Fruit fly (Drosophila melanogaster) whole organism, adult: ENCODE data around the gene CG17329.

Experiments used
- CG11617 ChIP-seq: fragments of 200-800 bp; sonication (Bioruptor generic); optimal IDR thresholded peaks from 2 replicates; lab custom pipeline; 2017; ENCODE audit warnings: mild to moderate bottlenecking, missing biosample characterization, missing genetic modification reagents, missing genetic modification characterization
- CG12768 ChIP-seq: fragments of 200-800 bp; sonication (Bioruptor generic); optimal IDR thresholded peaks from 2 replicates; lab custom pipeline; 2017; ENCODE audit warnings: missing biosample characterization, missing genetic modification characterization, mild to moderate bottlenecking, moderate library complexity, missing genetic modification reagents
- CG14711 ChIP-seq: fragments of 200-800 bp; sonication (Bioruptor generic); optimal IDR thresholded peaks from 2 replicates; lab custom pipeline; 2018; ENCODE audit warnings: missing biosample characterization, mild to moderate bottlenecking, missing genetic modification characterization, moderate library complexity
- CG1620 ChIP-seq: fragments of 200-800 bp; sonication (Bioruptor generic); optimal IDR thresholded peaks from 2 replicates; lab custom pipeline; 2016; ENCODE audit warnings: missing biosample characterization, missing genetic modification characterization
- CG33017 ChIP-seq: fragments of 200-800 bp; sonication (Bioruptor generic); optimal IDR thresholded peaks from 2 replicates; lab custom pipeline; 2018; ENCODE audit warnings: missing biosample characterization, mild to moderate bottlenecking, missing genetic modification characterization, moderate library complexity
- CG5204 ChIP-seq: fragments of 200-800 bp; sonication (Bioruptor generic); optimal IDR thresholded peaks from 2 replicates; lab custom pipeline; 2016; ENCODE audit warnings: missing biosample characterization, missing genetic modification characterization
- CG7045 ChIP-seq: fragments of 200-800 bp; sonication (Bioruptor generic); optimal IDR thresholded peaks from 2 replicates; lab custom pipeline; 2017; ENCODE audit warnings: missing biosample characterization, mild to moderate bottlenecking, missing genetic modification characterization
- CG7101 ChIP-seq: fragments of 200-800 bp; sonication (Bioruptor generic); optimal IDR thresholded peaks from 2 replicates; lab custom pipeline; 2018; ENCODE audit warnings: missing biosample characterization, mild to moderate bottlenecking, missing genetic modification characterization, moderate library complexity
- Clk ChIP-seq: fragments of 200-800 bp; sonication (Bioruptor generic); optimal IDR thresholded peaks from 2 replicates; lab custom pipeline; 2017; ENCODE audit warnings: missing biosample characterization, missing genetic modification characterization
- Crg-1 ChIP-seq: fragments of 200-800 bp; sonication (Bioruptor generic); optimal IDR thresholded peaks from 2 replicates; lab custom pipeline; 2016; ENCODE audit warnings: missing biosample characterization, missing genetic modification characterization
- Hr96 ChIP-seq: fragments of 200-800 bp; sonication (Bioruptor generic); optimal IDR thresholded peaks from 2 replicates; lab custom pipeline; 2016; ENCODE audit warnings: missing biosample characterization, missing genetic modification characterization
- Mnt ChIP-seq: fragments of 200-800 bp; sonication (Bioruptor generic); optimal IDR thresholded peaks from 2 replicates; lab custom pipeline; 2016; ENCODE audit warnings: missing biosample characterization, mild to moderate bottlenecking, missing genetic modification characterization
- bab1 ChIP-seq: fragments of 200-800 bp; sonication (Bioruptor generic); optimal IDR thresholded peaks from 3 replicates; lab custom pipeline; 2019; ENCODE audit warnings: missing biosample characterization, mild to moderate bottlenecking, missing genetic modification characterization, moderate library complexity
- cic ChIP-seq: fragments of 200-800 bp; sonication (Bioruptor generic); optimal IDR thresholded peaks from 2 replicates; lab custom pipeline; 2017; ENCODE audit warnings: missing biosample characterization, mild to moderate bottlenecking, missing genetic modification characterization, moderate library complexity
- cnc ChIP-seq, 2 experiments: fragments of >200 bp; optimal IDR thresholded peaks; 2 replicates each; lab custom pipeline; 2017
- kay ChIP-seq: fragments of 200-800 bp; sonication (Bioruptor generic); peaks from one replicate; lab custom pipeline; 2016; ENCODE audit warnings: missing biosample characterization, missing genetic modification characterization, borderline replicate concordance
- ovo ChIP-seq: fragments of 200-800 bp; sonication (Bioruptor generic); optimal IDR thresholded peaks from 2 replicates; lab custom pipeline; 2016; ENCODE audit warnings: missing biosample characterization, missing genetic modification characterization
- pad ChIP-seq: fragments of 200-800 bp; sonication (Bioruptor generic); optimal IDR thresholded peaks from 3 replicates; lab custom pipeline; 2017; ENCODE audit warnings: missing biosample characterization, missing genetic modification characterization, mild to moderate bottlenecking, moderate library complexity, missing genetic modification reagents
- tj ChIP-seq: fragments of 200-800 bp; sonication (Bioruptor generic); optimal IDR thresholded peaks from 3 replicates; lab custom pipeline; 2017; ENCODE audit warnings: missing biosample characterization, mild to moderate bottlenecking, missing genetic modification characterization, moderate library complexity
- toe ChIP-seq: fragments of 200-800 bp; sonication (Bioruptor generic); optimal IDR thresholded peaks from 2 replicates; lab custom pipeline; 2016; ENCODE audit warnings: missing biosample characterization, missing genetic modification characterization

The CG17329 gene

dm6 chr2L:16268869-16269231, 22.2 kb upstream of the CG17329 start:
- TF ChIP-seq kay (peak; percentile 73), CG14711 (tag; lab: Kevin White, UChicago) (no peak)

dm6 chr2L:16269232-16270134, 21.6 kb upstream of the CG17329 start:
- peak; percentile 93 for TF ChIP-seq CG12768
- TF ChIP-seq Mnt = peak; percentile 99
- peak; percentile 32 for TF ChIP-seq CG1620 (GFP tag; lab: Kevin White, UChicago)
- peak; percentile 92 for TF ChIP-seq CG7045 (GFP tag; lab: Kevin White, UChicago)
- TF ChIP-seq CG33017 (tag; lab: Kevin White, UChicago) = peak; percentile 85
- no peak for TF ChIP-seq toe
- peak; percentile 100 for TF ChIP-seq pad (GFP tag; lab: Kevin White, UChicago)
- no peak for TF ChIP-seq CG5204 (GFP tag; lab: Kevin White, UChicago)
- peak; percentile 65 for TF ChIP-seq CG14711 (tag; lab: Kevin White, UChicago)
- peak; percentile 52 for TF ChIP-seq Clk (GFP tag; lab: Kevin White, UChicago)
- peak; percentile 85 for TF ChIP-seq tj
- TF ChIP-seq CG11617 (GFP tag; lab: Kevin White, UChicago) = peak; percentile 98
- peak; percentile 94 for TF ChIP-seq CG7101 (tag; lab: Kevin White, UChicago)
- peak; percentile 99 for TF ChIP-seq cic (GFP tag; lab: Kevin White, UChicago)
- no peak for TF ChIP-seq cnc (optimal IDR thresholded peaks at IDR 0.05; lab: Kevin White, UChicago)
- peak; percentile 84 for TF ChIP-seq Crg-1 (GFP tag; lab: Kevin White, UChicago)
- peak; percentile 89 for TF ChIP-seq Hr96 (GFP tag; lab: Kevin White, UChicago)
- peak; percentile 92 for TF ChIP-seq bab1 (GFP tag; lab: Kevin White, UChicago)
- peak; percentile 86 for TF ChIP-seq ovo (GFP tag; lab: Kevin White, UChicago)
- peak; percentile 99 for TF ChIP-seq kay

- TF ChIP-seq Clk (GFP tag; lab: Kevin White, UChicago) = no peak
- TF ChIP-seq cic (GFP tag; lab: Kevin White, UChicago) = no peak
- peak; percentile 17 for TF ChIP-seq CG7045 (GFP tag; lab: Kevin White, UChicago)
- TF ChIP-seq ovo (GFP tag; lab: Kevin White, UChicago) = peak; percentile 67
- no peak for TF ChIP-seq Crg-1 (GFP tag; lab: Kevin White, UChicago)
- TF ChIP-seq toe = peak; percentile 46
- peak; percentile 31 for TF ChIP-seq CG11617 (GFP tag; lab: Kevin White, UChicago)
- TF ChIP-seq CG5204 (GFP tag; lab: Kevin White, UChicago) = no peak
- TF ChIP-seq tj = peak; percentile 34
- TF ChIP-seq CG33017 (tag; lab: Kevin White, UChicago) = no peak
- TF ChIP-seq Mnt = no peak
- TF ChIP-seq CG14711 (tag; lab: Kevin White, UChicago) = peak; percentile 45
- TF ChIP-seq CG1620 (GFP tag; lab: Kevin White, UChicago) = peak; percentile 15
- peak; percentile 50 for TF ChIP-seq CG7101 (tag; lab: Kevin White, UChicago)
- TF ChIP-seq kay = peak; percentile 85
- no peak for TF ChIP-seq pad (GFP tag; lab: Kevin White, UChicago)
- TF ChIP-seq CG12768 = peak; percentile 4
- peak; percentile 22 for TF ChIP-seq bab1 (GFP tag; lab: Kevin White, UChicago)
- no peak for TF ChIP-seq cnc (optimal IDR thresholded peaks at IDR 0.05; lab: Kevin White, UChicago)
- no peak for TF ChIP-seq Hr96 (GFP tag; lab: Kevin White, UChicago)
Measured at dm6 chr2L:16270667-16271485, 20.2 kb upstream of the CG17329 start.

dm6 chr2L:16271486-16271806, 19.6 kb upstream of the CG17329 start:
- TF ChIP-seq pad (GFP tag; lab: Kevin White, UChicago) (peak; percentile 73), CG33017 (tag; lab: Kevin White, UChicago) (no peak), tj (no peak), CG14711 (tag; lab: Kevin White, UChicago) (no peak), Crg-1 (GFP tag; lab: Kevin White, UChicago) (no peak), CG12768 (no peak), Mnt (peak; percentile 85), CG7045 (GFP tag; lab: Kevin White, UChicago) (no peak), cic (GFP tag; lab: Kevin White, UChicago) (peak; percentile 95), toe (no peak), kay (peak; percentile 62), cnc (optimal IDR thresholded peaks at IDR 0.05; lab: Kevin White, UChicago) (no peak), ovo (GFP tag; lab: Kevin White, UChicago) (no peak)

- TF ChIP-seq CG33017 (tag; lab: Kevin White, UChicago) (no peak), Mnt (peak; percentile 33), CG7101 (tag; lab: Kevin White, UChicago) (peak; percentile 60), pad (GFP tag; lab: Kevin White, UChicago) (peak; percentile 8), Hr96 (GFP tag; lab: Kevin White, UChicago) (no peak), ovo (GFP tag; lab: Kevin White, UChicago) (peak; percentile 56), CG1620 (GFP tag; lab: Kevin White, UChicago) (peak; percentile 11), CG14711 (tag; lab: Kevin White, UChicago) (peak; percentile 28), CG11617 (GFP tag; lab: Kevin White, UChicago) (no peak), CG7045 (GFP tag; lab: Kevin White, UChicago) (no peak), CG12768 (peak; percentile 17), toe (peak; percentile 31), cic (GFP tag; lab: Kevin White, UChicago) (peak; percentile 82), tj (no peak), kay (peak; percentile 86)
Measured at dm6 chr2L:16272730-16273129, 18.4 kb upstream of the CG17329 start.
